Worm (Caenorhabditis elegans): ENCODE data around the gene ttbk-2.1.
"Not testable (repeated sequence)": the region's sequence is repeated elsewhere in the genome, so short reads cannot be mapped to it uniquely, and the experiment has no call there.

The ttbk-2.1 gene

DNA sequence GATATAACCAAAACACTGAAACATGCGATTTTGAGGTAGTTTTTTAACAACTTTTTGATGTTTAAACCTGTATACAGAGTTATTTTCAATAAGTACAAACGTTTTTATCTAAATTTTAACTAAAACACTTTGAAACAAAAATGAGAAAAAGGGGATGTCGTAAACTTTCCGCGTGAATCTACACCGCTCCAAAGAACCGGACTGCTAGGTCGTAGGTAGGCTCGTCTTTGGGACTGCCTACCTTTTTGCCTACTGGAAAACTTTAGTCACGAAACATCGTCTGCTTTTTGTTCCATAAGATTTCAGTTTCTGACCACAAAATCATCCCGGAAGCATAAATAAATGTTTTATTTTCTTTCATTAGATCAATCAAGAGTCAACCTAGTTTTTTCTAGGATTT lies 32.7 kb downstream of the ttbk-2.1 start:
- no peak for TF ChIP-seq daf-12 (tag; optimal IDR thresholded peaks at IDR 0.05)

DNA sequence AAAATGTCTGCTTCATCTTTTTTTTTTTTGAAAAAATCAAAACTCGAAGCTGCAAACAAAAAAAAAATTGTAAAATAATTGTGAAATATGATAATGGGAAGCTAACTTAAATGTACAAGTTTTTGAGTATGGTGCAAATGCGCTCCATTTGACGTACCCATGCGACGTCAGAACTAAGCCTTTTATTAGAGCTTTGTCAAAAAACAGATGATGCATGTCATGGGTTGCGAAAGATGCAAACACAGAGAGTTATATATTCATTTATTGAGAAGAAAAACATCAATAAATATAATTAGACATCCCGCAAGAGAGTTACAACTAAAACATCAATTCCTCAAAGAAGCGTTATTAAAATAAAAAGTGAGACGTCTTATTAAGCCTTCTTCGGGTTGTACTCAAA lies 36.0 kb downstream of the ttbk-2.1 start:
- TF ChIP-seq aly-2 (tag; optimal IDR thresholded peaks at IDR 0.05) (no peak), sea-2 (GFP tag; optimal IDR thresholded peaks at IDR 0.05) (no peak), unc-62 (GFP tag; optimal IDR thresholded peaks at IDR 0.05) (no peak), fkh-2 (tag; optimal IDR thresholded peaks at IDR 0.05) (no peak), lsy-12 (tag; optimal IDR thresholded peaks at IDR 0.05) (no peak), ztf-11 (tag; optimal IDR thresholded peaks at IDR 0.05) (no peak), elt-1 (tag; optimal IDR thresholded peaks at IDR 0.05) (no peak), lin-15B (tag; optimal IDR thresholded peaks at IDR 0.05) (no peak)

DNA sequence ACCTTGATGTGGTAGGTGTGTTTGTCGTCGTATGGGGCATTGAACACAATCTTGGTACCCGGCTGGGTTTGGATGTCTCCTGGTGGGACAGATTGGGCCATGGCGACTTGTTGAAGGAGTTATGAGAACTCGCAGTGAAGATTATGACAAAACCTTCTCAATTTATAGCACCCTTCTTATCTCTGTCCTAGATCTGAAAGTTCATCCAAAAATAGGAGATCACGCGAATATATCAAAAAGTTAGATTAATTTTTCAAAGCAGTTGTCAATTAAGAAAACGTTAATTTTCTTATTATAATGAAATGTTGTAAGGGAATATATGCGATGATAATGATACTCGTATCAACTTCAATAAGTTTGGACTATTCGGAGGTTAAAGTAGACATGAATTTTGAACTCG lies 36.8 kb downstream of the ttbk-2.1 start, which contains the start of gene msp-51:
TSS of gene msp-51 (minus strand) at position 101 of the 400 bp plus-strand sequence.
- TF ChIP-seq R02D3.7 (tag; optimal IDR thresholded peaks at IDR 0.05); zag-1 (tag; optimal IDR thresholded peaks at IDR 0.05); nhr-43 (tag; optimal IDR thresholded peaks at IDR 0.05; ENCODE audit: poor library complexity, severe bottlenecking): not testable (repeated sequence)

DNA sequence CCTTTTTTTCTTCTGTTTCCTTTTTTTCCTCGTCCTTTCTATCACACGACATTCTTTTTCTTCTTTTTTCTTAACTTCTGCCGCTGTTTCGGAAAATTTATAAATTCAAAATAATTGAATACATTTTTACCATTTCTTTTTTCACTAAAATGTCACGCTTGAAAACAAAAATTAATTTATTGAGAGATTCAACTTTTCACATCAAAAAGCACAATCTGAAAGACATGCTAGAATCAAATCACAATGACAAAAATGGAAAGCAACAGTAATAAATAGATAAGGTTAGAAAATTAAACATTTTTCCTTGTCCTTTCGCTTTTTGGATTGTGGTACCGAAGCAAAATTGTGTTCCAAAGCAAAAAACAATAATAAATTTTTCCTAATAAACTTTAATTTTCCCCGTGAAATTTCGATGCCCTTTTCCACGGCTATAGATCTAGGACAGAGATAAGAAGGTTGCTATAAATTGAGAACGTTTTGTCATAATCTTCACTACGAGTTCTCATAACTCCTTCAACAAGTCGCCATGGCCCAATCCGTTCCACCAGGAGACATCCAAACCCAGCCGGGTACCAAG lies 39.0 kb downstream of the ttbk-2.1 start, which contains the start of the genes ZK354.6 and msp-113:
TSS of gene ZK354.6 (minus strand) at position 101 of the 577 bp plus-strand sequence.
TSS of gene msp-113 (plus strand) at position 527 of the 577 bp plus-strand sequence.
- TF ChIP-seq pha-4 (tag; optimal IDR thresholded peaks at IDR 0.05) (no peak), ZK546.5 (tag; optimal IDR thresholded peaks at IDR 0.05) (no peak), egl-27 (tag; optimal IDR thresholded peaks at IDR 0.05) (no peak), nhr-28 (tag; optimal IDR thresholded peaks at IDR 0.05) (no peak), skn-1 (tag; optimal IDR thresholded peaks at IDR 0.05) (no peak), unc-62 (GFP tag; optimal IDR thresholded peaks at IDR 0.05) (no peak), lsy-12 (tag; optimal IDR thresholded peaks at IDR 0.05) (no peak), fos-1 (tag; optimal IDR thresholded peaks at IDR 0.05) (no peak)

DNA sequence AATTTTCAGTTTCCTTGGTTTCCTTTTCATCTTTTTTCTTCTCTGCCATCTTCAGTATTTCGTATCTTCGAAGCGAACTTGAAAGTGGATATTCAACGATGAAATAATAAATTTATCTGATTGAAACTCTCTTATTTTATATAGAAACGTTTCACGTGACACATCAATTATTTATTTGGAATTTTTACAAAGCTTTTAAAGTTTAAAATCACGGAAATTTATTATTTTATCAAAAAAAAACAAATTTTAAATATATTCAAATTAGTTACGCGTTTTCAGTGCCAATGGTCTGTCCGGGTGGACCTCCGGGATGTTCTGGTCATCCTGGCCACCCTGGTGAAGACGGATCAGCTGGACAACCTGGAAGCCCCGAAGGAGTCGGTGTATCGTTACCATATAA lies 44.5 kb downstream of the ttbk-2.1 start, which contains the start of gene ZK354.7:
TSS of gene ZK354.7 (minus strand) at position 101 of the 400 bp plus-strand sequence.
- TF ChIP-seq nhr-25 (tag; optimal IDR thresholded peaks at IDR 0.05) (no peak), skn-1 (tag; optimal IDR thresholded peaks at IDR 0.05) (no peak), ceh-28 (tag; optimal IDR thresholded peaks at IDR 0.05) (no peak), ama-1 (optimal IDR thresholded peaks at IDR 0.05) (no peak), nhr-43 (tag; optimal IDR thresholded peaks at IDR 0.05; ENCODE audit: poor library complexity, severe bottlenecking) (no peak), lin-39 (tag; optimal IDR thresholded peaks at IDR 0.05) (no peak), ztf-11 (tag; optimal IDR thresholded peaks at IDR 0.05) (no peak), mml-1 (tag; optimal IDR thresholded peaks at IDR 0.05) (no peak), jun-1 (tag; optimal IDR thresholded peaks at IDR 0.05) (no peak), nhr-76 (tag; optimal IDR thresholded peaks at IDR 0.05) (no peak), snpc-4 (tag; optimal IDR thresholded peaks at IDR 0.05) (no peak), nhr-77 (tag; optimal IDR thresholded peaks at IDR 0.05) (no peak), nhr-67 (tag; optimal IDR thresholded peaks at IDR 0.05) (no peak), lin-15B (tag; optimal IDR thresholded peaks at IDR 0.05) (no peak), unc-39 (tag; optimal IDR thresholded peaks at IDR 0.05) (no peak), pqm-1 (tag; optimal IDR thresholded peaks at IDR 0.05) (no peak)

DNA sequence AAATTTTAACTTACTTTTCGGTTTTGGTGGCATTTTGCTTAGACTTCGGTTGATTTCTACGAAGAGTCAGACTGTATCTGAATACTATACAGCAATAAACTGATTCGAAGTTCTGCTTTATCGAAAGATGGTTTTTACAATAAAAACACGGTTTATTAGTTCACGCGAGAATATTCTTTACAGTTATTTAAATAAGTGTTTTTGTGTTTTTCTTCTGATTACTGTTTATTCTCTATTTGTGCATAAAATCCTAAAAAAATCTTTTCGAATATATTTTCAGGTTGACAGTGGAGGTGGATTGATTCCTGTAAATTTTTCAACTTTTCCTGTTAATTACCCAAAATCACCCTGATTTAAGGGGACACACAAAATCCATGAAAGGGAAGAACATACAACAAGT lies 47.6 kb downstream of the ttbk-2.1 start, which contains the start of gene ZK354.8:
TSS of gene ZK354.8 (minus strand) at position 101 of the 400 bp plus-strand sequence.
- no peak for TF ChIP-seq fkh-2 (tag; optimal IDR thresholded peaks at IDR 0.05)
- no peak for TF ChIP-seq fos-1 (tag; optimal IDR thresholded peaks at IDR 0.05)
- no peak for TF ChIP-seq nhr-23 (tag; optimal IDR thresholded peaks at IDR 0.05)
- no peak for TF ChIP-seq aly-2 (tag; optimal IDR thresholded peaks at IDR 0.05)
- TF ChIP-seq lin-15B (tag; optimal IDR thresholded peaks at IDR 0.05): no peak
- no peak for TF ChIP-seq nhr-43 (tag; optimal IDR thresholded peaks at IDR 0.05; ENCODE audit: poor library complexity, severe bottlenecking)
- TF ChIP-seq jun-1 (tag; optimal IDR thresholded peaks at IDR 0.05): no peak
- TF ChIP-seq ceh-16 (tag; optimal IDR thresholded peaks at IDR 0.05): no peak
- TF ChIP-seq nhr-67 (tag; optimal IDR thresholded peaks at IDR 0.05): no peak
- TF ChIP-seq unc-62 (GFP tag; optimal IDR thresholded peaks at IDR 0.05): no peak
- TF ChIP-seq snpc-4 (tag; optimal IDR thresholded peaks at IDR 0.05): no peak
- TF ChIP-seq ama-1 (optimal IDR thresholded peaks at IDR 0.05): no peak
- TF ChIP-seq fkh-10 (GFP tag; optimal IDR thresholded peaks at IDR 0.05): no peak
- no peak for TF ChIP-seq pha-4 (tag; optimal IDR thresholded peaks at IDR 0.05)
- TF ChIP-seq nhr-25 (tag; optimal IDR thresholded peaks at IDR 0.05): no peak
- TF ChIP-seq hmg-11 (tag; optimal IDR thresholded peaks at IDR 0.05): no peak
- TF ChIP-seq nhr-11 (tag; optimal IDR thresholded peaks at IDR 0.05): no peak
- TF ChIP-seq ceh-9 (tag; optimal IDR thresholded peaks at IDR 0.05): no peak
- no peak for TF ChIP-seq elt-3 (tag; optimal IDR thresholded peaks at IDR 0.05)
- no peak for TF ChIP-seq ztf-4 (tag; optimal IDR thresholded peaks at IDR 0.05)

Measured in whole organism, L3 larva.